Worm (Caenorhabditis elegans): Measurements from ENCODE around the gene tbc-6.

Gene tbc-6

ce11 chrII:6898017-6898779 is 50.3 kb downstream of the tbc-6 start, which contains the start of gene hrpl-1 (continued):
- TF ChIP-seq egl-43 (GFP tag; IDR thresholded peaks at IDR 0.05): peak; percentile 71

- TF ChIP-seq attf-4 (tag; optimal IDR thresholded peaks at IDR 0.05) (no peak), nhr-102 (tag; optimal IDR thresholded peaks at IDR 0.05) (no peak), nhr-42 (GFP tag; IDR thresholded peaks at IDR 0.05) (no peak), hmg-1.1 (GFP tag; IDR thresholded peaks at IDR 0.05) (no peak), duxl-1 (tag; optimal IDR thresholded peaks at IDR 0.05; ENCODE audit: poor library complexity) (no peak), unc-62 (GFP tag; optimal IDR thresholded peaks at IDR 0.05 in 1 of 2) (peak in 1 of 2 experiments; percentile 84), unc-62 (tag; optimal IDR thresholded peaks at IDR 0.05) (no peak), dmd-9 (GFP tag; IDR thresholded peaks at IDR 0.05) (no peak), skn-1 (tag; optimal IDR thresholded peaks at IDR 0.05) (no peak), snpc-4 (tag; optimal IDR thresholded peaks at IDR 0.05) (no peak), sdz-12 (GFP tag; optimal IDR thresholded peaks at IDR 0.05) (no peak), spr-1 (tag; optimal IDR thresholded peaks at IDR 0.05) (no peak), aha-1 (tag) (peak; percentile 82), ceh-44 (GFP tag; IDR thresholded peaks at IDR 0.05) (no peak), nhr-76 (tag; optimal IDR thresholded peaks at IDR 0.05) (no peak), F49E8.2 (tag; optimal IDR thresholded peaks at IDR 0.05; ENCODE audit: borderline replicate concordance) (no peak), cey-2 (tag; optimal IDR thresholded peaks at IDR 0.05; ENCODE audit: borderline replicate concordance, insufficient read depth) (no peak)
These were observed 52.8 kb downstream of the tbc-6 start for ce11 chrII:6900708-6901107.

Data from whole organism, L4 larva.